Fruit fly (Drosophila melanogaster): ENCODE results near the gene viaf.
A peak's percentile ranks its signal among the peaks of the same experiment; 100 is the strongest.

Gene viaf

dm6 chr3L:11992960-11993359 is at the start of gene viaf (continued):
- TF ChIP-seq trh (GFP tag; optimal IDR thresholded peaks at IDR 0.05) (no peak), fd102C (GFP tag; optimal IDR thresholded peaks at IDR 0.05) (no peak), NK7.1 (GFP tag; optimal IDR thresholded peaks at IDR 0.05) (no peak), ash1 (GFP tag; optimal IDR thresholded peaks at IDR 0.05) (no peak), Deaf1 (tag; optimal IDR thresholded peaks at IDR 0.05) (no peak), CG31388 (GFP tag; optimal IDR thresholded peaks at IDR 0.05) (no peak), CG10462 (GFP tag; optimal IDR thresholded peaks at IDR 0.05) (peak; percentile 23), zfh1 (GFP tag; IDR thresholded peaks at IDR 0.05) (peak; percentile 61; the same call in 1 of the 3 replicates), CG4424 (GFP tag; optimal IDR thresholded peaks at IDR 0.05) (no peak), CG34224 (GFP tag; IDR thresholded peaks at IDR 0.05; ENCODE audit: partially characterized antibody) (peak; percentile 87), sob (GFP tag; IDR thresholded peaks at IDR 0.05) (peak; percentile 77), CG1647 (GFP tag; optimal IDR thresholded peaks at IDR 0.05) (peak; percentile 9), Dref (GFP tag; IDR thresholded peaks at IDR 0.05) (peak; percentile 61), pb (GFP tag; optimal IDR thresholded peaks at IDR 0.05) (no peak), CG17802 (tag; optimal IDR thresholded peaks at IDR 0.05) (no peak), bbx (GFP tag; IDR thresholded peaks at IDR 0.05; ENCODE audit: partially characterized antibody) (peak; percentile 96), CG12219 (GFP tag; optimal IDR thresholded peaks at IDR 0.05) (no peak), scrt (GFP tag; optimal IDR thresholded peaks at IDR 0.05) (no peak), lilli (GFP tag; optimal IDR thresholded peaks at IDR 0.05) (peak; percentile 61), Ravus (GFP tag; IDR thresholded peaks at IDR 0.05) (no peak), CG43689 (GFP tag; IDR thresholded peaks at IDR 0.05) (no peak), yki (optimal IDR thresholded peaks at IDR 0.05) (no peak), CG10366 (GFP tag; IDR thresholded peaks at IDR 0.05) (peak; percentile 55), Ptx1 (GFP tag; IDR thresholded peaks at IDR 0.05) (peak; percentile 30; the same call in 1 of the 2 replicates), CG14014 (GFP tag; IDR thresholded peaks at IDR 0.05) (peak; percentile 25; the same call in 1 of the 2 replicates), bcd (GFP tag; optimal IDR thresholded peaks at IDR 0.05) (no peak), Dek (tag; optimal IDR thresholded peaks at IDR 0.05) (no peak), H2.0 (GFP tag; IDR thresholded peaks at IDR 0.05) (peak; percentile 42; the same call in 1 of the 2 replicates), E2f2 (GFP tag; IDR thresholded peaks at IDR 0.05) (peak; percentile 58; the same call in 1 of the 2 replicates), CG17829 (tag; optimal IDR thresholded peaks at IDR 0.05) (peak; percentile 81), CG5245 (GFP tag; optimal IDR thresholded peaks at IDR 0.05) (peak; percentile 24), ci (GFP tag; IDR thresholded peaks at IDR 0.05) (peak; percentile 76), Opbp (GFP tag; IDR thresholded peaks at IDR 0.05; ENCODE audit: partially characterized antibody) (peak; percentile 97), onecut (GFP tag; IDR thresholded peaks at IDR 0.05) (no peak), sna (GFP tag; IDR thresholded peaks at IDR 0.05; ENCODE audit: partially characterized antibody) (peak; percentile 94), CG15696 (tag; optimal IDR thresholded peaks at IDR 0.05) (peak; percentile 45), gt (GFP tag; IDR thresholded peaks at IDR 0.05) (no peak), Ets97D (GFP tag; optimal IDR thresholded peaks at IDR 0.05) (peak; percentile 23), aop (GFP tag; IDR thresholded peaks at IDR 0.05) (peak; percentile 22; the same call in 1 of the 2 replicates), ase (GFP tag; IDR thresholded peaks at IDR 0.05) (no peak; the same call in 2 of the 3 replicates), CG16779 (GFP tag; IDR thresholded peaks at IDR 0.05) (no peak), pho (GFP tag; optimal IDR thresholded peaks at IDR 0.05) (peak; percentile 10), Sin3A (optimal IDR thresholded peaks at IDR 0.05) (no peak), CG8290 (GFP tag; optimal IDR thresholded peaks at IDR 0.05) (no peak), CG8290 (tag; optimal IDR thresholded peaks at IDR 0.05) (no peak), CG34376 (GFP tag; optimal IDR thresholded peaks at IDR 0.05) (no peak), CG2889 (GFP tag; IDR thresholded peaks at IDR 0.05) (no peak), Sox102F (GFP tag; optimal IDR thresholded peaks at IDR 0.05) (peak; percentile 51), CG17385 (GFP tag; optimal IDR thresholded peaks at IDR 0.05) (no peak), CG16813 (GFP tag; IDR thresholded peaks at IDR 0.05; ENCODE audit: partially characterized antibody) (peak; percentile 90), CG4282 (GFP tag; optimal IDR thresholded peaks at IDR 0.05) (no peak), slp2 (GFP tag; optimal IDR thresholded peaks at IDR 0.05) (no peak), Usf (GFP tag; optimal IDR thresholded peaks at IDR 0.05) (no peak)

All from whole organism, embryonic.